In genomic region chrV:17951172-17951999, ce11 we compare ENCODE assay signal across 4 worm cellular contexts.
TF ChIP-seq lines count a peak whose summit lies in the region.

TSS of gene Y59A8B.24 (plus strand) at chrV:17951949.

TF ChIP-seq in whole organism, L2 larva, 48 proteins besides CTCF, POLR2A, EP300 and RAD21 (continues in another document):
- TF ChIP-seq C34F6.9 (tag; optimal IDR thresholded peaks at IDR 0.05; lab: Kevin White, UChicago) (peak; percentile 98), nhr-12 (tag; optimal IDR thresholded peaks at IDR 0.05; lab: Kevin White, UChicago) (no peak), nhr-21 (tag; optimal IDR thresholded peaks at IDR 0.05; lab: Kevin White, UChicago) (peak; percentile 87), peb-1 (tag; optimal IDR thresholded peaks at IDR 0.05; lab: Kevin White, UChicago) (no peak), F13H6.1 (tag; optimal IDR thresholded peaks at IDR 0.05; lab: Kevin White, UChicago) (peak; percentile 95), lin-13 (GFP tag; optimal IDR thresholded peaks at IDR 0.05; lab: Kevin White, UChicago) (peak; percentile 95), nhr-10 (tag; optimal IDR thresholded peaks at IDR 0.05; lab: Kevin White, UChicago) (no peak), nhr-25 (tag; optimal IDR thresholded peaks at IDR 0.05; lab: Kevin White, UChicago) (peak; percentile 91), ceh-16 (tag; optimal IDR thresholded peaks at IDR 0.05; lab: Kevin White, UChicago) (peak; percentile 73), Y55F3AM.14 (GFP tag; optimal IDR thresholded peaks at IDR 0.05; lab: Kevin White, UChicago) (peak; percentile 83), nhr-77 (tag; optimal IDR thresholded peaks at IDR 0.05; lab: Kevin White, UChicago) (peak; percentile 5), lin-39 (tag; optimal IDR thresholded peaks at IDR 0.05; lab: Kevin White, UChicago) (no peak), gmeb-1 (tag; optimal IDR thresholded peaks at IDR 0.05; lab: Kevin White, UChicago) (peak; percentile 72), blmp-1 (tag; optimal IDR thresholded peaks at IDR 0.05; lab: Kevin White, UChicago; ENCODE audit: insufficient read depth) (peak; percentile 72), mdl-1 (tag; optimal IDR thresholded peaks at IDR 0.05; lab: Kevin White, UChicago) (peak; percentile 55 to 76), mbf-1 (tag; optimal IDR thresholded peaks at IDR 0.05; lab: Kevin White, UChicago) (no peak), R02D3.7 (tag; optimal IDR thresholded peaks at IDR 0.05; lab: Kevin White, UChicago) (no peak), nhr-6 (tag; optimal IDR thresholded peaks at IDR 0.05; lab: Kevin White, UChicago) (peak; percentile 78), ztf-11 (tag; optimal IDR thresholded peaks at IDR 0.05; lab: Kevin White, UChicago) (no peak), ceh-82 (tag; optimal IDR thresholded peaks at IDR 0.05; lab: Kevin White, UChicago) (peak; percentile 36), skn-1 (tag; optimal IDR thresholded peaks at IDR 0.05; lab: Kevin White, UChicago) (no peak), unc-39 (tag; optimal IDR thresholded peaks at IDR 0.05; lab: Kevin White, UChicago) (peak; percentile 47), nhr-11 (tag; optimal IDR thresholded peaks at IDR 0.05; lab: Kevin White, UChicago) (no peak)

TF ChIP-seq in whole organism, L4 larva, 104 proteins besides CTCF, POLR2A, EP300 and RAD21 (continues in another document):
- no peak for TF ChIP-seq ces-1 (GFP tag; optimal IDR thresholded peaks at IDR 0.05; lab: Kevin White, UChicago)
- TF ChIP-seq ctbp-1 (GFP tag; IDR thresholded peaks at IDR 0.05; lab: Robert Waterston, UW): peak; percentile 72
- TF ChIP-seq ztf-7 (tag; optimal IDR thresholded peaks at IDR 0.05; lab: Kevin White, UChicago): peak; percentile 31
- TF ChIP-seq dmd-6 (GFP tag; IDR thresholded peaks at IDR 0.05; lab: Robert Waterston, UW): peak; percentile 87
- TF ChIP-seq unc-39 (tag; optimal IDR thresholded peaks at IDR 0.05; lab: Kevin White, UChicago): no peak
- peak; percentile 100 for TF ChIP-seq set-16 (GFP tag; IDR thresholded peaks at IDR 0.05; lab: Robert Waterston, UW)
- TF ChIP-seq hmg-1.1 (GFP tag; IDR thresholded peaks at IDR 0.05; lab: Robert Waterston, UW): peak; percentile 97
- no peak for TF ChIP-seq fos-1 (tag; optimal IDR thresholded peaks at IDR 0.05; lab: Kevin White, UChicago)
- no peak for TF ChIP-seq R02D3.7 (tag; optimal IDR thresholded peaks at IDR 0.05; lab: Kevin White, UChicago)
- peak; percentile 93 for TF ChIP-seq nhr-77 (tag; optimal IDR thresholded peaks at IDR 0.05; lab: Kevin White, UChicago)
- no peak for TF ChIP-seq ztf-11 (tag; optimal IDR thresholded peaks at IDR 0.05; lab: Kevin White, UChicago)
- TF ChIP-seq dmd-8 (GFP tag; IDR thresholded peaks at IDR 0.05; lab: Robert Waterston, UW): 0 out of 2 replicates have a peak, but pooled peaks have one; percentile 67
- TF ChIP-seq T26A8.4 (GFP tag; IDR thresholded peaks at IDR 0.05; lab: Robert Waterston, UW): peak; percentile 79
- TF ChIP-seq lin-1 (GFP tag; IDR thresholded peaks at IDR 0.05; lab: Robert Waterston, UW): peak; percentile 66; the same call in 1 of the 2 replicates
- TF ChIP-seq Y75B8A.6 (GFP tag; IDR thresholded peaks at IDR 0.05; lab: Robert Waterston, UW): 0 out of 2 replicates have a peak, but pooled peaks have one; percentile 55
- no peak; the same call in 1 of the 2 replicates for TF ChIP-seq Y105C5A.15 (GFP tag; IDR thresholded peaks at IDR 0.05; lab: Robert Waterston, UW)
- TF ChIP-seq ceh-82 (tag; optimal IDR thresholded peaks at IDR 0.05; lab: Kevin White, UChicago): no peak
- TF ChIP-seq hlh-11 (tag; optimal IDR thresholded peaks at IDR 0.05; lab: Kevin White, UChicago): peak; percentile 98
- no peak for TF ChIP-seq ceh-62 (tag; optimal IDR thresholded peaks at IDR 0.05; lab: Kevin White, UChicago)
- TF ChIP-seq daf-16 (GFP tag; optimal IDR thresholded peaks at IDR 0.05; lab: Kevin White, UChicago): peak; percentile 52 to 59
- TF ChIP-seq daf-16 (tag; optimal IDR thresholded peaks at IDR 0.05; lab: Kevin White, UChicago): peak; percentile 90
- TF ChIP-seq egl-27 (tag; optimal IDR thresholded peaks at IDR 0.05; lab: Kevin White, UChicago): no peak
- TF ChIP-seq nhr-76 (tag; optimal IDR thresholded peaks at IDR 0.05; lab: Kevin White, UChicago): no peak
- peak; percentile 94 for TF ChIP-seq mxl-3 (GFP tag; optimal IDR thresholded peaks at IDR 0.05; lab: Kevin White, UChicago)

TF ChIP-seq in whole organism, late embryonic, 69 proteins besides CTCF, POLR2A, EP300 and RAD21 (continues in another document):
- TF ChIP-seq tbx-2 (tag; optimal IDR thresholded peaks at IDR 0.05; lab: Kevin White, UChicago) (peak; percentile 92), pros-1 (tag; optimal IDR thresholded peaks at IDR 0.05; lab: Kevin White, UChicago) (peak; percentile 96), fkh-10 (GFP tag; optimal IDR thresholded peaks at IDR 0.05; lab: Kevin White, UChicago) (no peak), ceh-31 (tag; optimal IDR thresholded peaks at IDR 0.05; lab: Kevin White, UChicago) (peak; percentile 97), ceh-48 (tag; optimal IDR thresholded peaks at IDR 0.05; lab: Kevin White, UChicago) (peak; percentile 21), ceh-6 (GFP tag; optimal IDR thresholded peaks at IDR 0.05; lab: Kevin White, UChicago) (no peak), hlh-8 (tag; optimal IDR thresholded peaks at IDR 0.05; lab: Kevin White, UChicago) (peak; percentile 90), F13H6.1 (tag; optimal IDR thresholded peaks at IDR 0.05; lab: Kevin White, UChicago) (peak; percentile 78), ceh-30 (tag; optimal IDR thresholded peaks at IDR 0.05; lab: Kevin White, UChicago) (no peak), nhr-11 (tag; optimal IDR thresholded peaks at IDR 0.05; lab: Kevin White, UChicago) (no peak), fkh-6 (tag; optimal IDR thresholded peaks at IDR 0.05; lab: Kevin White, UChicago) (peak; percentile 53), nhr-232 (tag; optimal IDR thresholded peaks at IDR 0.05; lab: Kevin White, UChicago) (no peak), ceh-34 (tag; optimal IDR thresholded peaks at IDR 0.05; lab: Kevin White, UChicago) (peak; percentile 92), ceh-14 (tag; optimal IDR thresholded peaks at IDR 0.05; lab: Kevin White, UChicago) (peak; percentile 77), unc-3 (GFP tag; conservative IDR thresholded peaks at IDR 0.05; lab: Robert Waterston, UW) (no peak), unc-3 (tag; optimal IDR thresholded peaks at IDR 0.05; lab: Kevin White, UChicago) (no peak), ceh-45 (GFP tag; IDR thresholded peaks at IDR 0.05; lab: Robert Waterston, UW) (no peak), ets-4 (tag; optimal IDR thresholded peaks at IDR 0.05; lab: Kevin White, UChicago) (peak; percentile 90), dve-1 (tag; optimal IDR thresholded peaks at IDR 0.05; lab: Kevin White, UChicago) (peak; percentile 86), unc-86 (tag; optimal IDR thresholded peaks at IDR 0.05; lab: Kevin White, UChicago) (no peak), syd-9 (tag; optimal IDR thresholded peaks at IDR 0.05; lab: Kevin White, UChicago) (peak; percentile 62), nfya-1 (tag; optimal IDR thresholded peaks at IDR 0.05; lab: Kevin White, UChicago) (peak; percentile 96), ceh-24 (tag; optimal IDR thresholded peaks at IDR 0.05; lab: Kevin White, UChicago) (no peak), fax-1 (tag; optimal IDR thresholded peaks at IDR 0.05; lab: Kevin White, UChicago) (peak; percentile 65), ceh-22 (tag; optimal IDR thresholded peaks at IDR 0.05; lab: Kevin White, UChicago) (peak; percentile 14), dmd-4 (tag; optimal IDR thresholded peaks at IDR 0.05; lab: Kevin White, UChicago; ENCODE audit: borderline replicate concordance) (peak; percentile 46)

TF ChIP-seq in whole organism, mixed stage, embryonic, 35 proteins besides CTCF, POLR2A, EP300 and RAD21 (continues in another document):
- peak; percentile 72 for TF ChIP-seq unc-62 (GFP tag; optimal IDR thresholded peaks at IDR 0.05; lab: Kevin White, UChicago)
- no peak for TF ChIP-seq elt-3 (tag; optimal IDR thresholded peaks at IDR 0.05; lab: Kevin White, UChicago)
- no peak for TF ChIP-seq elt-1 (tag; optimal IDR thresholded peaks at IDR 0.05; lab: Kevin White, UChicago; ENCODE audit: borderline replicate concordance, insufficient read depth)
- TF ChIP-seq nhr-2 (tag; optimal IDR thresholded peaks at IDR 0.05; lab: Kevin White, UChicago): peak; percentile 77
- no peak for TF ChIP-seq sem-2 (GFP tag; optimal IDR thresholded peaks at IDR 0.05; lab: Kevin White, UChicago)
- TF ChIP-seq blmp-1 (tag; optimal IDR thresholded peaks at IDR 0.05; lab: Kevin White, UChicago): no peak
- no peak for TF ChIP-seq flh-1 (GFP tag; optimal IDR thresholded peaks at IDR 0.05; lab: Kevin White, UChicago)
- TF ChIP-seq ceh-83 (GFP tag; optimal IDR thresholded peaks at IDR 0.05; lab: Kevin White, UChicago): no peak
- TF ChIP-seq zip-8 (tag; optimal IDR thresholded peaks at IDR 0.05; lab: Kevin White, UChicago): peak; percentile 73
- TF ChIP-seq unc-39 (tag; optimal IDR thresholded peaks at IDR 0.05; lab: Kevin White, UChicago): peak; percentile 16
- peak; percentile 58 for TF ChIP-seq nhr-237 (tag; optimal IDR thresholded peaks at IDR 0.05; lab: Kevin White, UChicago)
- peak; percentile 81 for TF ChIP-seq sptf-1 (tag; optimal IDR thresholded peaks at IDR 0.05; lab: Kevin White, UChicago)
- no peak for TF ChIP-seq snpc-4 (tag; optimal IDR thresholded peaks at IDR 0.05; lab: Kevin White, UChicago)
- TF ChIP-seq nhr-28 (tag; optimal IDR thresholded peaks at IDR 0.05; lab: Kevin White, UChicago): no peak
- peak; percentile 71 for TF ChIP-seq unc-120 (tag; optimal IDR thresholded peaks at IDR 0.05; lab: Kevin White, UChicago; ENCODE audit: poor library complexity, severe bottlenecking)
- no peak for TF ChIP-seq lin-32 (GFP tag; optimal IDR thresholded peaks at IDR 0.05; lab: Kevin White, UChicago)
- no peak for TF ChIP-seq nhr-76 (tag; optimal IDR thresholded peaks at IDR 0.05; lab: Kevin White, UChicago)
- TF ChIP-seq mab-5 (tag; optimal IDR thresholded peaks at IDR 0.05; lab: Kevin White, UChicago): peak; percentile 22
- peak; percentile 57 for TF ChIP-seq ces-1 (GFP tag; optimal IDR thresholded peaks at IDR 0.05; lab: Kevin White, UChicago)
- TF ChIP-seq cnd-1 (tag; optimal IDR thresholded peaks at IDR 0.05; lab: Kevin White, UChicago): peak; percentile 37
- TF ChIP-seq ceh-43 (GFP tag; optimal IDR thresholded peaks at IDR 0.05; lab: Kevin White, UChicago): peak; percentile 32
- no peak for TF ChIP-seq bed-3 (GFP tag; optimal IDR thresholded peaks at IDR 0.05; lab: Kevin White, UChicago)
- TF ChIP-seq ceh-39 (tag; optimal IDR thresholded peaks at IDR 0.05; lab: Kevin White, UChicago): peak; percentile 76
- TF ChIP-seq ztf-11 (tag; optimal IDR thresholded peaks at IDR 0.05; lab: Kevin White, UChicago): peak; percentile 73
- no peak for TF ChIP-seq tbx-8 (GFP tag; optimal IDR thresholded peaks at IDR 0.05; lab: Kevin White, UChicago)
- TF ChIP-seq M03D4.4 (tag; optimal IDR thresholded peaks at IDR 0.05; lab: Kevin White, UChicago): peak; percentile 80
- no peak for TF ChIP-seq nhr-12 (tag; optimal IDR thresholded peaks at IDR 0.05; lab: Kevin White, UChicago)
- TF ChIP-seq ham-2 (GFP tag; optimal IDR thresholded peaks at IDR 0.05; lab: Kevin White, UChicago): peak; percentile 79
- TF ChIP-seq pha-4 (tag; optimal IDR thresholded peaks at IDR 0.05; lab: Kevin White, UChicago): peak; percentile 87
- TF ChIP-seq mep-1 (tag; optimal IDR thresholded peaks at IDR 0.05; lab: Kevin White, UChicago): peak; percentile 61
